Worm (Caenorhabditis elegans): ENCODE measurements around the gene ttr-23.

DNA sequence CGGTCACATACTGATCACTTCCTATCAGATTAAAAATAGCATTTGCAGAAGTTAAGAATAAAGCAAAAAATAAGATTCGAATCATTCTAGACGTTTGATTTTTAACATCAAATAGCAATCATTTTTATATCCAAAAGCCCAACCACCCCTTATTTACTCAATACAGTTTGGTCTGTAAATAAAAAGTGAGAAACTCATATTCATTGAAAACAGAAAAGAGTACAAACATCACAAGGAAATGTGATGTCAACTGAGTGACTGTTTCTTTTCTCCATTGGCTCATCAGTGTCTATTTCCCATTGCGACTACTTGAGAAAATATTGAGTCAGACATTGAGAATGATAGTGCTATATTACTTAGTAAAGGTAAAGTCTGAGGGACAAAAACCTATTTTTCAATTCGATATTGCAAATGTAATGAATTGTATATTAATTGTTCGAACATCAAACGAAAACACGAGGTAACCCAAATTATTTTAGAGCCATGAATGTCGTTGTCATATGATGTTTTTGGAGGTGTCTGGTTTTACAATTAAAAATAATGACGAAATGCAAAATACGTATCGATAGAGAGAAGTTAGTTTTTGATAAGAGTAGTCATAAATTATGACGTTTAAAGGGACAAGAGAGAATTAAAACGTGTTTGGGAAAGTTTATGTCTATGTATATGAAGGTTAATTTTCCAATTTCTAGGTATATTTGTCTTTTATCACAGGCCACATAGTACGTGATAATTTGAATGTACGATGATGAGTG, at the start of gene ttr-23:
- TF ChIP-seq fos-1 (tag; optimal IDR thresholded peaks at IDR 0.05) (peak; percentile 44), zag-1 (tag; optimal IDR thresholded peaks at IDR 0.05) (no peak), lsy-2 (tag; optimal IDR thresholded peaks at IDR 0.05) (no peak), lin-13 (GFP tag; optimal IDR thresholded peaks at IDR 0.05) (no peak), blmp-1 (tag; optimal IDR thresholded peaks at IDR 0.05; ENCODE audit: insufficient read depth) (no peak), unc-55 (GFP tag; optimal IDR thresholded peaks at IDR 0.05) (no peak), ceh-82 (tag; optimal IDR thresholded peaks at IDR 0.05) (no peak), snpc-4 (tag; optimal IDR thresholded peaks at IDR 0.05) (no peak), unc-62 (GFP tag; optimal IDR thresholded peaks at IDR 0.05) (no peak), mdl-1 (tag; optimal IDR thresholded peaks at IDR 0.05) (no peak), aly-2 (tag; optimal IDR thresholded peaks at IDR 0.05) (no peak), nhr-11 (tag; optimal IDR thresholded peaks at IDR 0.05) (no peak)

Data from whole organism, L2 larva.